Worm (Caenorhabditis elegans): Measurements from ENCODE around the gene faah-5.

DNA sequence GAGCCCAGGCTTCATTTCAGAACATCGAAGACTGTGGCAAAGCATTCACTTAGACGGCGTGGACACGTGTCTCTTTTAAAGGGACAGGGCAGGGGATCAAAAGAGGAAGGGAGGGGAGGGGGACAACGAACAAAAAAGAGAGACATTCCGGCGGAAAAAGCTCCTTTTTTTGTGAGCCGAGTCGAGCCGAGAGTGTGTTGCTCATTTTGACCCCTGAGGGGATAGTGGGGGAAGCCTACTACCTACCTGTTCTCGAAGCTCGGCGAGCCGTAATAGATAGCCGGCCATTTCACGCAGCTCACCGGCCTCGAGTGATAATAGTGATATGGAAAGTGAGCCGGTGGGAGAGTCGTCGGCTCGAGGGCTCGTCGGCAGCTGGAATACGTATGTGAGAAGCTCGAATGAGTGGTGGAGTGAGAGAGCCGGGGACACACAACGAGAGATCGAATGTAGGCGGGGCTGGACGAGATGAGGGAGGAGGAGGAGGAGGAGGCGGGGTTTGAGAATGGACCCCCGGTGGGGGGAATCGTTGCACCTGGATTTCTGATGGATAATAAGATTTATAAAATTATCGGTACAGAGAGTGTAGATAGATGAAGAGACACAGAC, 45.5 kb upstream of the faah-5 start:
- TF ChIP-seq zag-1 (tag; optimal IDR thresholded peaks at IDR 0.05) (no peak), alr-1 (tag; optimal IDR thresholded peaks at IDR 0.05) (no peak), unc-62 (GFP tag; optimal IDR thresholded peaks at IDR 0.05) (no peak), ztf-4 (tag; optimal IDR thresholded peaks at IDR 0.05) (no peak), ztf-11 (tag; optimal IDR thresholded peaks at IDR 0.05) (no peak), lin-11 (tag; optimal IDR thresholded peaks at IDR 0.05) (no peak), mdl-1 (tag; optimal IDR thresholded peaks at IDR 0.05) (no peak), elt-1 (tag; optimal IDR thresholded peaks at IDR 0.05) (no peak)

All from whole organism, L2 larva.